Fruit fly (Drosophila melanogaster): ENCODE measurements around the gene BG642312.

Gene BG642312

DNA sequence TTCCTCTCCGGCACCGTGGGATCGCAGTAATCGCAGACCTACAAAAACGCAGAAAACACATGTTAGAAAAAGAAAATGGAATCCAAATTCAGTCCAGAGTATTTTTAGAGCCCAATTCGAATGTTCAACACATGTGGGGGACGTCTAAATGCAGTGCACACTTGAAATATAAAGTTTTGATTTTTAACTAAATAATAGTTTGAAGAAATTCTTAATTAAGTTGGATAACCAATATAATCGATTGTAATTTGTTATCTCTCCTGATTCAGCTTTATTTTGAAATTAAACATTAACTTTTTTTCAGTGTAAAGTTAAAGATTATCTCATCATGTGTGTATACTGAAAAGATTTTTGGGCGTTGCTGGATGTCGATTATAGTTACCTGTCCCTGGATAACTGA lies 16.0 kb downstream of the BG642312 start (continued):
- TF ChIP-seq Opbp (GFP tag; IDR thresholded peaks at IDR 0.05; ENCODE audit: partially characterized antibody) (no peak), CG10209 (GFP tag; optimal IDR thresholded peaks at IDR 0.05) (peak; percentile 13), CG8924 (tag; optimal IDR thresholded peaks at IDR 0.05) (peak; percentile 63), Oli (tag; optimal IDR thresholded peaks at IDR 0.05) (peak; percentile 77), zf30C (GFP tag; optimal IDR thresholded peaks at IDR 0.05) (peak; percentile 52), CG2202 (tag; optimal IDR thresholded peaks at IDR 0.05) (peak; percentile 67), CG6765 (GFP tag; optimal IDR thresholded peaks at IDR 0.05) (no peak), CG11398 (GFP tag; optimal IDR thresholded peaks at IDR 0.05) (no peak), CG12659 (GFP tag; optimal IDR thresholded peaks at IDR 0.05) (peak; percentile 41), D19B (GFP tag; optimal IDR thresholded peaks at IDR 0.05) (no peak), gem (tag; optimal IDR thresholded peaks at IDR 0.05) (peak; percentile 90), gce (GFP tag; IDR thresholded peaks at IDR 0.05) (0 out of 3 replicates have a peak, but pooled peaks have one; percentile 62), rib (GFP tag; IDR thresholded peaks at IDR 0.05) (no peak), CG12104 (GFP tag; optimal IDR thresholded peaks at IDR 0.05) (peak; percentile 37), CG15601 (tag; optimal IDR thresholded peaks at IDR 0.05) (peak; percentile 84), ci (GFP tag; IDR thresholded peaks at IDR 0.05) (peak; percentile 84), CG6689 (GFP tag; IDR thresholded peaks at IDR 0.05) (peak; percentile 75), jing (GFP tag; optimal IDR thresholded peaks at IDR 0.05) (no peak), pan (optimal IDR thresholded peaks at IDR 0.05) (no peak), pan (GFP tag; optimal IDR thresholded peaks at IDR 0.05 in 1 of 2, IDR thresholded peaks at IDR 0.05 in 1 of 2) (peak in 1 of 2 experiments; percentile 76), CG12299 (tag; optimal IDR thresholded peaks at IDR 0.05) (peak; percentile 27), D (optimal IDR thresholded peaks at IDR 0.05) (no peak), D (GFP tag; optimal IDR thresholded peaks at IDR 0.05) (peak; percentile 64), bowl (GFP tag; IDR thresholded peaks at IDR 0.05) (no peak), trem (tag; optimal IDR thresholded peaks at IDR 0.05) (peak; percentile 86), Bgb (GFP tag; IDR thresholded peaks at IDR 0.05; ENCODE audit: partially characterized antibody) (no peak), CG9437 (GFP tag; optimal IDR thresholded peaks at IDR 0.05) (peak; percentile 14), Taf1 (GFP tag; IDR thresholded peaks at IDR 0.05) (no peak), Hmx (GFP tag; optimal IDR thresholded peaks at IDR 0.05) (no peak), ro (GFP tag; IDR thresholded peaks at IDR 0.05) (no peak), D19A (tag; optimal IDR thresholded peaks at IDR 0.05) (peak; percentile 78), YL-1 (GFP tag; optimal IDR thresholded peaks at IDR 0.05) (no peak), CG1529 (GFP tag; optimal IDR thresholded peaks at IDR 0.05) (peak; percentile 53), Blimp-1 (GFP tag; optimal IDR thresholded peaks at IDR 0.05) (peak; percentile 80), Drgx (GFP tag; IDR thresholded peaks at IDR 0.05) (no peak; the same call in 1 of the 2 replicates), Myb (GFP tag; optimal IDR thresholded peaks at IDR 0.05) (peak; percentile 6), pros (GFP tag; optimal IDR thresholded peaks at IDR 0.05) (no peak), Xbp1 (GFP tag; optimal IDR thresholded peaks at IDR 0.05) (peak; percentile 68), sima (GFP tag; optimal IDR thresholded peaks at IDR 0.05) (no peak), Sox100B (GFP tag; optimal IDR thresholded peaks at IDR 0.05) (peak; percentile 67), chn (GFP tag; optimal IDR thresholded peaks at IDR 0.05) (peak; percentile 45), Ets65A (GFP tag) (peak; percentile 51), CG1233 (GFP tag; optimal IDR thresholded peaks at IDR 0.05) (peak; percentile 61), Chrac-16 (GFP tag; optimal IDR thresholded peaks at IDR 0.05) (peak; percentile 63), hth (optimal IDR thresholded peaks at IDR 0.05) (no peak), oc (tag; optimal IDR thresholded peaks at IDR 0.05) (peak; percentile 81), row (GFP tag; IDR thresholded peaks at IDR 0.05) (peak; percentile 75), Gug (GFP tag; IDR thresholded peaks at IDR 0.05) (no peak), CG42726 (GFP tag; IDR thresholded peaks at IDR 0.05; ENCODE audit: partially characterized antibody) (no peak), CG9932 (GFP tag; IDR thresholded peaks at IDR 0.05) (0 out of 2 replicates have a peak, but pooled peaks have one; percentile 4), abd-A (tag; optimal IDR thresholded peaks at IDR 0.05) (no peak), CG3407 (GFP tag; optimal IDR thresholded peaks at IDR 0.05) (peak; percentile 29)
